Fruit fly (Drosophila melanogaster): ENCODE measurements around the gene CG5274.
A peak's percentile ranks its signal among the peaks of the same experiment; 100 is the strongest.

Gene CG5274

dm6 chr3L:20441632-20442469 is 14.4 kb upstream of the CG5274 start, which contains the start of gene CG5910 (continued):
- TF ChIP-seq oc (tag; optimal IDR thresholded peaks at IDR 0.05) (peak; percentile 83), mam (GFP tag; optimal IDR thresholded peaks at IDR 0.05) (peak; percentile 53), Max (GFP tag; optimal IDR thresholded peaks at IDR 0.05) (peak; percentile 77), CG9932 (GFP tag; IDR thresholded peaks at IDR 0.05) (peak; percentile 65), Nf-YB (GFP tag; optimal IDR thresholded peaks at IDR 0.05) (peak; percentile 77), CG8290 (GFP tag; optimal IDR thresholded peaks at IDR 0.05) (peak; percentile 75), CG8290 (tag; optimal IDR thresholded peaks at IDR 0.05) (no peak), CG4617 (GFP tag; optimal IDR thresholded peaks at IDR 0.05; ENCODE audit: borderline replicate concordance) (peak; percentile 38), Rx (GFP tag; IDR thresholded peaks at IDR 0.05) (0 out of 2 replicates have a peak, but pooled peaks have one; percentile 31), Taf1 (GFP tag; IDR thresholded peaks at IDR 0.05) (peak; percentile 67), Atf3 (GFP tag; optimal IDR thresholded peaks at IDR 0.05) (peak; percentile 1), CG12155 (GFP tag; optimal IDR thresholded peaks at IDR 0.05) (peak; percentile 79), ssp (GFP tag; IDR thresholded peaks at IDR 0.05) (peak; percentile 72), Awh (GFP tag; IDR thresholded peaks at IDR 0.05) (peak; percentile 67), grau (tag; optimal IDR thresholded peaks at IDR 0.05) (peak; percentile 93), CG17612 (GFP tag; IDR thresholded peaks at IDR 0.05) (peak; percentile 50; the same call in 1 of the 2 replicates), psq (GFP tag; optimal IDR thresholded peaks at IDR 0.05) (peak; percentile 48), rib (GFP tag; IDR thresholded peaks at IDR 0.05) (peak; percentile 60), disco-r (GFP tag; optimal IDR thresholded peaks at IDR 0.05) (no peak), abd-A (tag; optimal IDR thresholded peaks at IDR 0.05) (peak; percentile 61), cato (GFP tag; optimal IDR thresholded peaks at IDR 0.05; ENCODE audit: borderline replicate concordance) (peak; percentile 45), CG3847 (GFP tag; IDR thresholded peaks at IDR 0.05) (peak; percentile 80), NK7.1 (GFP tag; optimal IDR thresholded peaks at IDR 0.05) (no peak), CG9817 (tag; optimal IDR thresholded peaks at IDR 0.05) (peak; percentile 80), CG13287 (GFP tag; IDR thresholded peaks at IDR 0.05; ENCODE audit: partially characterized antibody) (no peak), CG10431 (GFP tag; optimal IDR thresholded peaks at IDR 0.05) (peak; percentile 67), Gsc (GFP tag; IDR thresholded peaks at IDR 0.05) (no peak), Poxn (GFP tag; IDR thresholded peaks at IDR 0.05) (0 out of 2 replicates have a peak, but pooled peaks have one; percentile 18), scrt (GFP tag; optimal IDR thresholded peaks at IDR 0.05) (peak; percentile 98), Dip2 (GFP tag; IDR thresholded peaks at IDR 0.05) (no peak), hkb (optimal IDR thresholded peaks at IDR 0.05) (no peak), hkb (GFP tag; IDR thresholded peaks at IDR 0.05) (peak; percentile 84), E2f1 (GFP tag; IDR thresholded peaks at IDR 0.05) (peak; percentile 70), D (optimal IDR thresholded peaks at IDR 0.05) (no peak), D (GFP tag; optimal IDR thresholded peaks at IDR 0.05) (peak; percentile 92), CG17385 (GFP tag; optimal IDR thresholded peaks at IDR 0.05) (peak; percentile 83), CG16863 (GFP tag; optimal IDR thresholded peaks at IDR 0.05) (peak; percentile 8), Dbx (GFP tag; IDR thresholded peaks at IDR 0.05) (peak; percentile 88), CG4854 (GFP tag; optimal IDR thresholded peaks at IDR 0.05) (no peak), jumu (GFP tag; optimal IDR thresholded peaks at IDR 0.05) (no peak), CG7786 (GFP tag; optimal IDR thresholded peaks at IDR 0.05) (peak; percentile 22), sqz (GFP tag; optimal IDR thresholded peaks at IDR 0.05) (no peak), CG2875 (GFP tag; optimal IDR thresholded peaks at IDR 0.05) (peak; percentile 78), CG15479 (GFP tag; optimal IDR thresholded peaks at IDR 0.05) (no peak), dysf (GFP tag; IDR thresholded peaks at IDR 0.05) (peak; percentile 89), CG10321 (GFP tag; IDR thresholded peaks at IDR 0.05) (no peak), CG7987 (GFP tag; optimal IDR thresholded peaks at IDR 0.05) (peak; percentile 56), CG3065 (GFP tag; optimal IDR thresholded peaks at IDR 0.05) (peak; percentile 73), pnt (GFP tag; optimal IDR thresholded peaks at IDR 0.05) (peak; percentile 43), ase (GFP tag; IDR thresholded peaks at IDR 0.05) (peak; percentile 52; the same call in 1 of the 3 replicates), emc (GFP tag; optimal IDR thresholded peaks at IDR 0.05) (no peak)

Measured in whole organism, embryonic.